Fruit fly (Drosophila melanogaster) whole organism, pupa: Measurements from ENCODE around the gene CG13002.

Source experiments
- CG10348 ChIP-seq: fragments of 200-800 bp; sonication (Bioruptor generic); IDR thresholded peaks from 2 replicates; pipeline ENCODE4 v1.3.6; 2022; ENCODE audit warnings: missing biosample characterization, missing genetic modification characterization
- CG12605 ChIP-seq: fragments of 200-800 bp; sonication (Bioruptor generic); IDR thresholded peaks from 2 replicates; pipeline ENCODE4 v1.3.6; 2022; ENCODE audit warnings: missing biosample characterization, missing genetic modification characterization
- CG13204 ChIP-seq: fragments of 200-800 bp; sonication (Bioruptor generic); optimal IDR thresholded peaks from 2 replicates; lab custom pipeline; 2018; ENCODE audit warnings: missing biosample characterization, mild to moderate bottlenecking, missing genetic modification characterization, moderate library complexity
- CG14655 ChIP-seq: fragments of 200-800 bp; sonication (Bioruptor generic); optimal IDR thresholded peaks from 3 replicates; lab custom pipeline; 2017; ENCODE audit warnings: mild to moderate bottlenecking, missing biosample characterization, missing genetic modification reagents, missing genetic modification characterization
- CG15710 ChIP-seq: fragments of 200-800 bp; sonication (Bioruptor generic); optimal IDR thresholded peaks from 2 replicates; lab custom pipeline; 2018; ENCODE audit warnings: missing biosample characterization, mild to moderate bottlenecking, missing genetic modification characterization, moderate library complexity
- CG17806 ChIP-seq: fragments of 200-800 bp; sonication (Bioruptor generic); optimal IDR thresholded peaks from 2 replicates; lab custom pipeline; 2018; ENCODE audit warnings: missing biosample characterization, mild to moderate bottlenecking, missing genetic modification characterization, moderate library complexity
- CG32121 ChIP-seq: fragments of 200-800 bp; sonication (Bioruptor generic); IDR thresholded peaks from 2 replicates; pipeline ENCODE4 v1.3.6; 2022; ENCODE audit warnings: missing biosample characterization, missing genetic modification characterization
- CG34367 ChIP-seq: fragments of 200-800 bp; sonication (Bioruptor generic); optimal IDR thresholded peaks from 2 replicates; lab custom pipeline; 2018; ENCODE audit warnings: missing biosample characterization, mild to moderate bottlenecking, missing genetic modification characterization
- CG4496 ChIP-seq: fragments of 200-800 bp; sonication (Bioruptor generic); IDR thresholded peaks from 3 replicates; pipeline ENCODE4 v1.3.6; 2022; ENCODE audit warnings: missing biosample characterization, missing genetic modification characterization
- CG8159 ChIP-seq: fragments of 200-800 bp; sonication (Bioruptor generic); optimal IDR thresholded peaks from 3 replicates; lab custom pipeline; 2018; ENCODE audit warnings: missing biosample characterization, mild to moderate bottlenecking, missing genetic modification characterization, moderate library complexity
- CG8301 ChIP-seq: fragments of 200-800 bp; sonication (Bioruptor generic); optimal IDR thresholded peaks from 2 replicates; lab custom pipeline; 2018; ENCODE audit warnings: missing biosample characterization, mild to moderate bottlenecking, missing genetic modification characterization
- CG9948 ChIP-seq: fragments of 200-800 bp; sonication (Bioruptor generic); optimal IDR thresholded peaks from 2 replicates; lab custom pipeline; 2018; ENCODE audit warnings: missing biosample characterization, mild to moderate bottlenecking, missing genetic modification characterization, moderate library complexity
- D1 ChIP-seq: fragments of 200-800 bp; sonication (Bioruptor generic); optimal IDR thresholded peaks from 2 replicates; lab custom pipeline; 2018; ENCODE audit warnings: missing biosample characterization, mild to moderate bottlenecking, missing genetic modification characterization, moderate library complexity
- EcR ChIP-seq: fragments of 200-800 bp; sonication (Bioruptor generic); optimal IDR thresholded peaks from 3 replicates; lab custom pipeline; 2019; ENCODE audit warnings: missing biosample characterization, missing genetic modification characterization, mild to moderate bottlenecking, moderate library complexity, missing genetic modification reagents
- Ets98B ChIP-seq: fragments of 200-800 bp; sonication (Bioruptor generic); IDR thresholded peaks from 2 replicates; pipeline ENCODE4 v1.3.6; 2022; ENCODE audit warnings: missing biosample characterization, missing genetic modification characterization
- Pif1A ChIP-seq: fragments of 200-800 bp; sonication (Bioruptor generic); optimal IDR thresholded peaks from 3 replicates; lab custom pipeline; 2016; ENCODE audit warnings: missing biosample characterization, missing genetic modification characterization
- Pif1B ChIP-seq: fragments of 200-800 bp; sonication (Bioruptor generic); optimal IDR thresholded peaks from 3 replicates; lab custom pipeline; 2016; ENCODE audit warnings: missing biosample characterization, missing genetic modification characterization
- Snoo ChIP-seq: fragments of 200-800 bp; sonication (Bioruptor generic); optimal IDR thresholded peaks from 3 replicates; lab custom pipeline; 2017; ENCODE audit warnings: missing biosample characterization, mild to moderate bottlenecking, missing genetic modification characterization, inconsistent platforms
- fd96Ca ChIP-seq: fragments of 200-800 bp; sonication (Bioruptor generic); IDR thresholded peaks from 3 replicates; pipeline ENCODE4 v1.3.6; 2022; ENCODE audit warnings: missing biosample characterization, missing genetic modification characterization
- gl ChIP-seq: fragments of 200-800 bp; sonication (Bioruptor generic); optimal IDR thresholded peaks from 2 replicates; lab custom pipeline; 2018; ENCODE audit warnings: missing biosample characterization, mild to moderate bottlenecking, missing genetic modification characterization
- rn ChIP-seq: fragments of 200-800 bp; sonication (Bioruptor generic); IDR thresholded peaks from 2 replicates; pipeline ENCODE4 v1.3.6; 2022; ENCODE audit warnings: missing biosample characterization, missing genetic modification characterization

Gene CG13002

DNA sequence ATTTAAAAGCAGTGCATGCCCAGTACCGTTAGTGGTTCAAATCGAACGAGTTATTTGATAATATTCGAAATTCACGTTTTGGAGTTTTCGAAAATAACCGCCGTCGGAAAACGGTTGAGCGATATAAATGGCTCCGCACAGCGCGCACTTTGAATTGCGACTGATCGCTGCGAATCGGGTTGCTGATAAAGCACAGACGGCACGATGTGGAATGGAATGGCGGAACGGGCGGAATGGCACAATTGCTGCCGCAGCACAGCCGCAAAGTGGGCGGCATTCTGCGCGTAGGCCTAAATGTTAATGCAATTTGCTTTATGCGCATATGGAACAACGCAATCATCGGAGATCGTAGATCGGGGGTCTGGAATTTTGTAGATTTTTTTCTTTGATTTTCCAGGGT lies 14.9 kb upstream of the CG13002 start:
- TF ChIP-seq Snoo (tag; lab: Kevin White, UChicago), result no peak
- no peak for TF ChIP-seq EcR (GFP tag; lab: Kevin White, UChicago)
- TF ChIP-seq CG12605 (GFP tag; lab: Robert Waterston, UW), result no peak
- TF ChIP-seq CG8159, result no peak

DNA sequence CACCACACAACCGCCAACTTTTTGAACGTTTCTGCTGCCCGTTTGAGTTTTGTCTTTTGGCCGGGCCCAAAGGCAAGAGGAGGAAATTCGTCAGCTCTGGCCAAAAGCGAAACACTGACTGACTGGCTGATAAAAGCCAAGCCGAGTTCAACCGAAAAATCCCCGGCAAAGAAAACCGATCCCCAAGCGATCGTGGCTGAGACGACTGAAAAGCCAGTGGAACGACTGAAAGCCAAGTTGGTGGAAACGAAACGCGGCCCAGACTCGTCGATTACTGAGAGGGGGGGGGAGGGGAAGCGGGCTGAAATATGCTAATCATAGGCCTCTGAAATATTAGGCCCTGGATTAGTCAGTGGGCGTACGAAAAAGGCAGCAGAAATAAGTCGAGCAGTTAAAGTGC lies 13.2 kb upstream of the CG13002 start, which contains the start of gene CG13003:
Gene CG13003 (minus strand): TSS at position 120 of the 400 bp plus-strand sequence.
- TF ChIP-seq CG8159, result no peak
- peak; percentile 9; the same call in 1 of the 2 replicates for TF ChIP-seq Ets98B (GFP tag; lab: Robert Waterston, UW)

DNA sequence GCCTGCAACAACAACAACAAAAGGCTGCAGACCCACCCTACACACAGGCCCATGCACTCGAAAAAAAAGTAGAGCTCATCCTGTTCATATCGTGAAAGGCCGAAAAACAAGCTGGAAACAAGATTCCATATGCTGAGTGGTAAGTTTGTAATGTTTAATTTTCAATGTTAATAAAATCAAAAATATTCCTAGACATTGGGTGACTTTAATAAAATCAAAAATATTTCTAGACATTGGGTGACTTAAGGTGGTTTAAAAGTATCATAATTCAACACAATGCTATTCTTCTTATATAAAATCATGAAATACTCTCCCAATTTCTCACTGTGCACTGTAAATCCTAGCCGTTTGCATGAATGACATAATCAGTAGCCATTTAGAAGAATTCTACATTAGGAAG lies 9.6 kb upstream of the CG13002 start:
- TF ChIP-seq CG34367 (tag; lab: Kevin White, UChicago) (no peak), CG10348 (GFP tag; lab: Robert Waterston, UW) (no peak), rn (no peak), CG13204 (GFP tag; lab: Kevin White, UChicago) (no peak), CG4496 (no peak)

DNA sequence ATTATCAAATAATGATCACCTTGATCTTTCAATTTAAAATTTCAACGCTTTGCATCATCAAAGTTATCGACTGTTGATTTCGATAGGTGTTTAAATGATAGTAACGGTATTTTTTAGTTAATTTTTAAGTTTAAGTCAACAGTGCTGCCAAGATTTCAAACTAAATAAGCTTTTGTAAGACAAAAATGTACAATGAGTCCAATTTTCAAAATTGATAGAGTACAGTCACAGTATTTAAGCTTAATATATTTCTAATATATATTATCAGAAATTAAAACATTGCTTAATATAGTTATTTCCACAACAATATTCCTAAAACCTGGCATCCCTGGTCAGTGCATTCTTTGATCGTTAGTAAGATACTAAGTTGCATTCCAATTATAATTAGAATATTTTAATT lies 8.6 kb upstream of the CG13002 start, which contains the start of gene CG4872:
Gene CG4872 (plus strand): TSS at position 333 of the 400 bp plus-strand sequence.
- TF ChIP-seq EcR (GFP tag; lab: Kevin White, UChicago) (no peak), CG15710 (tag; lab: Kevin White, UChicago) (peak; percentile 23), CG14655 (GFP tag; lab: Kevin White, UChicago) (no peak), CG17806 (tag; lab: Kevin White, UChicago) (peak; percentile 11), CG8159 (no peak), CG9948 (peak; percentile 10), CG4496 (0 out of 3 replicates have a peak, but pooled peaks have one; percentile 20)

DNA sequence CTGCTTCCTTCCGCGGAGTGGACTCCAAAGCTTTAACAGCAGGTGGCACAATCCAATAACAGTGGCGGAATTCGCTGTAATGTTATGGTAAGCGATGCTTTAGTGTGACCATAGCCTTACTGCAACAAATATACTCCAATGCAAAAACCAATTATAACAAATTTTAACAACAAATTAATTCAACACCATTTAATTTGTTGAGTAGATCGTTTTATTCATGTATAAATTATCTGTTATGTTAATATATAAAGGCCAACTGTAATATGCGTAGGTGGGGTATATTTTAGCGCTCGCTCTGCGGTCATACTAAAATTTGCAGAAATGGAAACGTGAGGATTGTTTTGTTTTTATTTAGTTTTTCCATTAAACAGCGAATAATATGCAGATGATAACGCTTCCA lies 5.3 kb upstream of the CG13002 start, which contains the start of the genes Nprl2 and Polr3I:
Gene Nprl2 (minus strand): TSS at position 86 of the 400 bp plus-strand sequence.
Gene Polr3I (plus strand): TSS at position 302 of the 400 bp plus-strand sequence.
- TF ChIP-seq rn, result no peak
- TF ChIP-seq gl, result no peak
- TF ChIP-seq CG14655 (GFP tag; lab: Kevin White, UChicago), result no peak
- no peak for TF ChIP-seq fd96Ca
- no peak for TF ChIP-seq CG12605 (GFP tag; lab: Robert Waterston, UW)
- no peak for TF ChIP-seq CG4496
- TF ChIP-seq Snoo (tag; lab: Kevin White, UChicago), result no peak
- no peak for TF ChIP-seq CG9948
- no peak for TF ChIP-seq CG8301
- TF ChIP-seq CG10348 (GFP tag; lab: Robert Waterston, UW), result no peak
- TF ChIP-seq Ets98B (GFP tag; lab: Robert Waterston, UW), result no peak
- TF ChIP-seq CG15710 (tag; lab: Kevin White, UChicago), result no peak
- no peak for TF ChIP-seq CG13204 (GFP tag; lab: Kevin White, UChicago)
- no peak for TF ChIP-seq CG8159
- TF ChIP-seq Pif1A, result no peak

DNA sequence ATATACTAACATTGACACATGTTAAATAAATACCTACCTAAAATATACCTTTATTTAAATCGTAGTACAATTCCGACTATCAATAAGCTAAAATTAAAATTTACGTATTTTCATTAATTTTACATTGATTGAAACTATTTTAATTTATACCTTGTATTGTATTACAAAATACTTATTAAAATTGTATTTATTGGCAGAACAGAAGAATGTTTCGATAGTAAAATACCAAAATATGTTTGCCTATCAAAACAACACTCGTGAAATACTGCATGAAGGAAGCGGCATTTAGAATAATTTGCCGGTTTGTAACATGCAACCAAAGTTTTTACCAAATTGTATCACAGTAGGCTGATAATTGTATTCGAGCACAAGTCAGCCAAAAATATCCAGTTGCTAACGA lies 3.1 kb upstream of the CG13002 start, which contains the start of the genes DENR and CG4880:
Gene DENR (minus strand): TSS at position 10 of the 400 bp plus-strand sequence.
Gene CG4880 (plus strand): TSS at position 268 of the 400 bp plus-strand sequence.
- TF ChIP-seq Pif1A, result no peak
- TF ChIP-seq Snoo (tag; lab: Kevin White, UChicago), result no peak
- no peak for TF ChIP-seq CG10348 (GFP tag; lab: Robert Waterston, UW)
- TF ChIP-seq Pif1B, result no peak

DNA sequence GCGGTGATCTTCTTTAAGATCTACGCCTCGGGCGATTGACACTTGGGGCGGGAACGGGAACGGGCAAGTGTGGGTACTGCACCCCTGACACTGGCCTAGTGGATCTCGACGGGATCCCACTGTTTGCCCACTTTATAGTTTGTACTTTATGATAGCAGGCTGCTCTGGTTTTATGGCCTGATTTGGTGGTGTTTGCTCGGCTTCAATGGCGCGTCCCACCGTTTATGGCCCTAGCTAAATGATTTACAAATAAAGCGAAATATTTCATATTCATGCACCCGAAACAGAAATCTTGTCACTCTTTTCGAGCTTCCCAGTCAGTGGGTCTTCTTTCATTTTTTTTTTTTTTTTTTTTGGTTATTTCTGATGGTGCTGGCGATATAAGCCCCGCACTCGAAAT lies 989 bp downstream of the CG13002 start:
- TF ChIP-seq Ets98B (GFP tag; lab: Robert Waterston, UW), result no peak
- TF ChIP-seq fd96Ca, result 0 out of 3 replicates have a peak, but pooled peaks have one; percentile 14
- TF ChIP-seq, all 21 proteins: peak for 1

DNA sequence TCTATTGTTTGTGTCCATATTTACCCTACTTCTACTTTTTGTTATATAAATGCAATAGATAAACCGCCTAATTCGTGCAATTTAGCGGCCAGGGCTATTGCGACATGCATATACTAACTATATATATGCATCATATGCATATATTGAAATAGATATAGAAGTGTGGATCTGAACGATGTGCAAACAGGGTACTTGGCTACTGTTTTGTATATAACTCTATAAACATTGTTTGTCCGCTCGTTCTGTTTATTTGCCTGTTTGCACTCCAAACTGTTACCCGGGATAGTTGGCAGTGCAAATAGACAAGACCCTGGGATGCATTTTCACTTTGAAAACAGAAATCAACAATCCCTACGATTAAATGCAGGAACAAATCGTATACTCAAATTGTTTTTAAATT lies 3.4 kb downstream of the CG13002 start:
- TF ChIP-seq D1 (tag; lab: Kevin White, UChicago) (no peak), CG32121 (GFP tag; lab: Robert Waterston, UW) (no peak)

DNA sequence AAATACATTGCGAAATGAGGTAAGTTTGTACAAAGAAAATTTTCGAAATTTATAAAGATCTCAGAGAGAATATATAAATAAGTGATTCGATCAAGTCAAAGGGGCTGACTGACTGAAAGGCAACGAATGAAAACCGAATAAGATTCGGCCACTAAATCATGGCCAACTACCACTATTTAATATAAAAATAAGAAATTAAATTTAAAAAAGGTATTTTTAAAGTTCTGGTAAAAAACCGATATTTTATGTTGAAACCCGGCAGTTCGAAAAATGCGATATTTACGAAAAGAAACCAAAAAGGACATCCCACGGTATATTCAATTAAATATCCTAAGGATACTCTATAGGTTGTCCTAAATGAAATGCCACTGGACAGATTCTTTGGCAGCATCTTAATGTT lies 7.5 kb downstream of the CG13002 start, which contains the start of gene CG33252:
Gene CG33252 (minus strand): TSS at position 101 of the 400 bp plus-strand sequence.
- TF ChIP-seq CG8301 (no peak), Pif1B (no peak), CG34367 (tag; lab: Kevin White, UChicago) (no peak), CG9948 (no peak), CG10348 (GFP tag; lab: Robert Waterston, UW) (no peak), Pif1A (no peak), EcR (GFP tag; lab: Kevin White, UChicago) (no peak), CG8159 (no peak), rn (no peak), Ets98B (GFP tag; lab: Robert Waterston, UW) (no peak), CG14655 (GFP tag; lab: Kevin White, UChicago) (no peak), D1 (tag; lab: Kevin White, UChicago) (no peak)
